Worm (Caenorhabditis elegans) whole organism, young adult: Measurements from ENCODE around the gene unc-7.

Source experiments
- ceh-100 ChIP-seq: fragments of 200-800 bp; sonication (Bioruptor generic); IDR thresholded peaks from 2 replicates; pipeline ENCODE4 v1.3.6; 2022; ENCODE audit warnings: missing genetic modification reagents, missing genetic modification characterization, missing compliant biosample characterization
- nhr-80 ChIP-seq: sonication (generic microtip); optimal IDR thresholded peaks from 2 replicates; lab custom pipeline; 2016; ENCODE audit warnings: missing genetic modification characterization, missing compliant biosample characterization

DNA sequence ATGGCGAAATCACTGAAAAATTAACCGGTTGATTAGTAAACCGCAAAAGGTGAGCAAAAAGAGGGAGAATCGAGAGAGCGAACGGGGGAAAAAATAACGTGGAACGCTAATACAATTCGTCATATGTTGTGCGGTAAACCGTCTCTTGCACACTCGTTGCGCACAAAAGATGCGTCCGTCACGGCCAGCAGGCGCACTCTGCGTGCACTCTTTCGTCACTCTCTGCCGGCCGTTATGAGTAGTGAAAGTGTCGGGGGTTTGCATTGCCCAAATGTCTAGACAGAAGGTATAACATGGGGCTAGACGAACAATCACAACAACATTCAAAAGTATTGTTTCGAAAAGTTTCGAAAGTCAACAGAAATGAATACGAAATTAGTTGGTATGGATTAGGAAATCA is 33.9 kb upstream of the unc-7 start, which contains the start of gene pkhm-2:
- TF ChIP-seq ceh-100 (GFP tag; lab: Robert Waterston, UW), result no peak
- TF ChIP-seq nhr-80 (tag; lab: Kevin White, UChicago), result peak; percentile 93
